Worm (Caenorhabditis elegans) whole organism, mixed stage, embryonic: ENCODE data around the gene M01F1.4.

ENCODE experiments used
- M03D4.4 ChIP-seq: sonication (generic microtip); optimal IDR thresholded peaks from 2 replicates; lab custom pipeline; 2017; ENCODE audit warnings: mild to moderate bottlenecking, missing genetic modification characterization, missing compliant biosample characterization
- blmp-1 ChIP-seq: fragments of 150-350 bp; optimal IDR thresholded peaks from 2 replicates; lab custom pipeline; 2014; ENCODE audit warnings: missing biosample characterization, missing genetic modification characterization
- elt-3 ChIP-seq: fragments of 150-350 bp; optimal IDR thresholded peaks from 2 replicates; lab custom pipeline; 2014; ENCODE audit warnings: missing biosample characterization, missing genetic modification characterization
- lin-13 ChIP-seq: fragments of 150-350 bp; optimal IDR thresholded peaks from 2 replicates; lab custom pipeline; 2014; ENCODE audit warnings: missing biosample characterization, missing genetic modification characterization
- lsy-2 ChIP-seq: fragments of 150-350 bp; optimal IDR thresholded peaks from 2 replicates; lab custom pipeline; 2014; ENCODE audit warnings: missing biosample characterization, missing genetic modification characterization
- nhr-12 ChIP-seq: fragments of 150-350 bp; optimal IDR thresholded peaks from 2 replicates; lab custom pipeline; 2014; ENCODE audit warnings: missing biosample characterization, missing genetic modification characterization
- nhr-237 ChIP-seq: fragments of 150-350 bp; optimal IDR thresholded peaks from 2 replicates; lab custom pipeline; 2014; ENCODE audit warnings: missing biosample characterization, missing genetic modification characterization
- nhr-28 ChIP-seq: fragments of 150-350 bp; optimal IDR thresholded peaks from 2 replicates; lab custom pipeline; 2014; ENCODE audit warnings: missing biosample characterization, missing genetic modification characterization
- nhr-76 ChIP-seq: sonication (generic microtip); optimal IDR thresholded peaks from 2 replicates; lab custom pipeline; 2017; ENCODE audit warnings: missing biosample characterization, missing genetic modification characterization
- sem-2 ChIP-seq: fragments of 200-800 bp; sonication (Bioruptor generic); optimal IDR thresholded peaks from 2 replicates; lab custom pipeline; 2018; ENCODE audit warnings: mild to moderate bottlenecking, missing genetic modification characterization, missing compliant biosample characterization
- tbx-8 ChIP-seq: fragments of 200-800 bp; sonication (Bioruptor generic); optimal IDR thresholded peaks from 2 replicates; lab custom pipeline; 2018; ENCODE audit warnings: mild to moderate bottlenecking, missing genetic modification characterization, moderate library complexity, missing compliant biosample characterization
- unc-62 ChIP-seq: fragments of 150-350 bp; optimal IDR thresholded peaks from 2 replicates; lab custom pipeline; 2014; ENCODE audit warnings: missing biosample characterization, missing genetic modification reagents, missing genetic modification characterization
- ztf-11 ChIP-seq: fragments of 150-350 bp; optimal IDR thresholded peaks from 2 replicates; lab custom pipeline; 2014; ENCODE audit warnings: missing biosample characterization, missing genetic modification characterization

DNA sequence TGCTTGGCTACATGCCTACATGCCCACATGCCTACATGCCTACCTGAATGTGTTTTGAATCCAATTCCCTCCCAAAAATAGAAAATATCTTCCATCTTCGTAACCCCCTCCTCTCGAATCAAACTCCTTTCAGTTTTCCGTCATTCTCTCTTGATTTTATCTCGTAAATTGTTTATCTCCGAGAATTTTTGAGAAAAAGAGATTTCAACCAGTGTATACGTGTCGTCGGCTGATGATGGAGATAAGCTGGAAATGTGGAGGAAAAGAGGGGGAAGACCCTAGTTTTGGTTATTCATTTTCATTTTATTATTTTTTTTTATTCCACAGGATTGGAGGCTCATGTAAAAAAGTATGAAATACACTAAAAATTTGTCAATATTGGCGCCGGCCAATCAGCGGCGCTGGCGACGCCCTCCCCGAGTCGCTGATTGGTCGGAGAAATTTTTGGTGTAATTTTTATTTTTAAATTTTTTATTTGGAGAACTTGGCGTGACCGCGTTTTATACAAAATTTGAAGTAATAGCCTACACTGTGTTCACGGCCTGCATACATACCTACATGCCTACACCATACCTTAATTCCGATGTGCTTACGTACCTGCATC, 30.9 kb downstream of the M01F1.4 start:
- TF ChIP-seq nhr-237 (tag; lab: Kevin White, UChicago) (no peak), blmp-1 (tag; lab: Kevin White, UChicago) (no peak), M03D4.4 (tag; lab: Kevin White, UChicago) (no peak), sem-2 (GFP tag; lab: Kevin White, UChicago) (no peak), lsy-2 (tag; lab: Kevin White, UChicago) (no peak), nhr-76 (no peak), unc-62 (no peak), ztf-11 (tag; lab: Kevin White, UChicago) (no peak), lin-13 (tag; lab: Kevin White, UChicago) (no peak), nhr-28 (no peak), nhr-12 (no peak), elt-3 (tag; lab: Kevin White, UChicago) (no peak), tbx-8 (GFP tag; lab: Kevin White, UChicago) (no peak)
